Worm (Caenorhabditis elegans) whole organism, L1 larva: ENCODE results near the gene cyl-1.
A peak's percentile ranks its signal among the peaks of the same experiment; 100 is the strongest.

Source experiments
- F16B12.6 ChIP-seq: fragments of 150-350 bp; optimal IDR thresholded peaks from 2 replicates; lab custom pipeline; 2014; ENCODE audit warnings: missing biosample characterization, missing genetic modification characterization
- Y116A8C.19 ChIP-seq: sonication (generic microtip); optimal IDR thresholded peaks from 2 replicates; lab custom pipeline; 2016; ENCODE audit warnings: missing compliant biosample characterization, missing genetic modification characterization, borderline replicate concordance
- aha-1 ChIP-seq: fragments of 150-350 bp; optimal IDR thresholded peaks from 2 replicates; lab custom pipeline; 2014; ENCODE audit warnings: missing biosample characterization, missing genetic modification characterization
- aly-2 ChIP-seq: fragments of 150-350 bp; optimal IDR thresholded peaks from 2 replicates; lab custom pipeline; 2014; ENCODE audit warnings: missing biosample characterization, missing genetic modification characterization
- blmp-1 ChIP-seq: fragments of 150-350 bp; optimal IDR thresholded peaks from 2 replicates; lab custom pipeline; 2014; ENCODE audit warnings: missing biosample characterization, missing genetic modification characterization
- ceh-82 ChIP-seq, 3 experiments: fragments of 150-350 bp in 1 of 3; sonication (generic microtip) in 2 of 3; optimal IDR thresholded peaks; 2 replicates each; lab custom pipeline; 2014 to 2017; ENCODE audit warnings: missing biosample characterization in 3 of 3, missing genetic modification characterization in 3 of 3
- ces-1 ChIP-seq: fragments of 150-350 bp; optimal IDR thresholded peaks from 2 replicates; lab custom pipeline; 2014; ENCODE audit warnings: missing biosample characterization, missing genetic modification reagents, missing genetic modification characterization
- dpl-1 ChIP-seq, 3 experiments: fragments of 150-350 bp in 2 of 3; sonication (generic microtip) in 1 of 3; optimal IDR thresholded peaks; 2 replicates each; lab custom pipeline; 2014 to 2017; ENCODE audit warnings: missing biosample characterization in 3 of 3, missing genetic modification characterization in 3 of 3, missing genetic modification reagents in 3 of 3
- efl-1 ChIP-seq, 4 experiments: fragments of 150-350 bp; optimal IDR thresholded peaks in 3 of 4; peaks in 1 of 4; 1 replicate in 1 of 4; 2 replicates in 3 of 4; lab custom pipeline; 2014; ENCODE audit warnings: missing biosample characterization in 2 of 4, missing genetic modification characterization in 2 of 4, missing genetic modification reagents in 2 of 4
- egl-13 ChIP-seq: sonication (generic microtip); optimal IDR thresholded peaks from 2 replicates; lab custom pipeline; 2016; ENCODE audit warnings: missing genotype, missing genetic modification reagents, missing genetic modification characterization, missing compliant biosample characterization
- elt-2 ChIP-seq: sonication (generic microtip); optimal IDR thresholded peaks from 2 replicates; lab custom pipeline; 2016; ENCODE audit warnings: missing genetic modification characterization, mild to moderate bottlenecking, inconsistent platforms, missing compliant biosample characterization, missing genetic modification reagents
- elt-3 ChIP-seq, 6 experiments: fragments of 150-350 bp in 1 of 6; sonication (generic microtip); optimal IDR thresholded peaks; 2 replicates each; lab custom pipeline; 2017 to 2018; ENCODE audit warnings: missing biosample characterization in 6 of 6, missing genetic modification characterization in 6 of 6, inconsistent platforms in 1 of 6
- jun-1 ChIP-seq: fragments of 150-350 bp; optimal IDR thresholded peaks from 2 replicates; lab custom pipeline; 2014; ENCODE audit warnings: missing biosample characterization, missing genetic modification reagents, missing genetic modification characterization
- lin-13 ChIP-seq: fragments of 150-350 bp; optimal IDR thresholded peaks from 2 replicates; lab custom pipeline; 2014; ENCODE audit warnings: missing biosample characterization, missing genetic modification reagents, missing genetic modification characterization
- lin-14 ChIP-seq: fragments of 200-800 bp; sonication (Bioruptor generic); optimal IDR thresholded peaks from 2 replicates; lab custom pipeline; 2018; ENCODE audit warnings: mild to moderate bottlenecking, missing genetic modification characterization, moderate library complexity, missing compliant biosample characterization
- lin-35 ChIP-seq, 2 experiments: fragments of 150-350 bp; optimal IDR thresholded peaks; 2 replicates each; lab custom pipeline; 2014; ENCODE audit warnings: missing biosample characterization in 2 of 2, missing genetic modification characterization in 2 of 2, missing genetic modification reagents in 2 of 2
- lin-39 ChIP-seq: fragments of 150-350 bp; optimal IDR thresholded peaks from 2 replicates; lab custom pipeline; 2014; ENCODE audit warnings: missing biosample characterization, missing genetic modification reagents, missing genetic modification characterization
- lir-3 ChIP-seq: sonication (generic microtip); optimal IDR thresholded peaks from 2 replicates; lab custom pipeline; 2016; ENCODE audit warnings: mild to moderate bottlenecking, missing genetic modification characterization, moderate library complexity, missing compliant biosample characterization; ENCODE audit not compliant: poor library complexity
- lsy-2 ChIP-seq, 2 experiments: fragments of 150-350 bp; optimal IDR thresholded peaks; 2 replicates each; lab custom pipeline; 2014; ENCODE audit warnings: missing biosample characterization in 2 of 2, missing genetic modification characterization in 2 of 2
- mab-9 ChIP-seq: fragments of 200-800 bp; sonication (Bioruptor generic); IDR thresholded peaks from 2 replicates; pipeline ENCODE4 v1.3.6; 2022; ENCODE audit warnings: missing genetic modification reagents, missing genetic modification characterization, missing compliant biosample characterization
- mdl-1 ChIP-seq, 2 experiments: fragments of 150-350 bp; optimal IDR thresholded peaks; 2 replicates each; lab custom pipeline; 2014 to 2017; ENCODE audit warnings: missing biosample characterization in 2 of 2, missing genetic modification characterization in 2 of 2, inconsistent platforms in 1 of 2
- mef-2 ChIP-seq: fragments of 150-350 bp; optimal IDR thresholded peaks from 2 replicates; lab custom pipeline; 2014; ENCODE audit warnings: missing biosample characterization, missing genetic modification characterization
- nhr-20 ChIP-seq: sonication (generic microtip); optimal IDR thresholded peaks from 2 replicates; lab custom pipeline; 2016; ENCODE audit warnings: mild to moderate bottlenecking, missing genetic modification characterization, missing compliant biosample characterization
- nhr-28 ChIP-seq: fragments of 150-350 bp; optimal IDR thresholded peaks from 2 replicates; lab custom pipeline; 2014; ENCODE audit warnings: missing biosample characterization, missing genetic modification characterization
- nhr-47 ChIP-seq: sonication (generic microtip); optimal IDR thresholded peaks from 2 replicates; lab custom pipeline; 2016; ENCODE audit warnings: mild to moderate bottlenecking, missing genetic modification characterization, moderate library complexity, missing compliant biosample characterization
- nhr-71 ChIP-seq: sonication (generic microtip); optimal IDR thresholded peaks from 2 replicates; lab custom pipeline; 2016; ENCODE audit warnings: mild to moderate bottlenecking, missing genetic modification characterization, moderate library complexity, missing compliant biosample characterization
- nhr-76 ChIP-seq: sonication (generic microtip); optimal IDR thresholded peaks from 2 replicates; lab custom pipeline; 2017; ENCODE audit warnings: missing biosample characterization, missing genetic modification characterization
- nhr-77 ChIP-seq: fragments of 150-350 bp; optimal IDR thresholded peaks from 2 replicates; lab custom pipeline; 2014; ENCODE audit warnings: missing biosample characterization, missing genetic modification characterization
- nhr-84 ChIP-seq: sonication (generic microtip); optimal IDR thresholded peaks from 2 replicates; lab custom pipeline; 2017; ENCODE audit warnings: missing biosample characterization, missing genetic modification characterization
- nhr-85 ChIP-seq: sonication (generic microtip); peaks from one replicate; lab custom pipeline; 2016; ENCODE audit warnings: missing genetic modification characterization, inconsistent platforms, missing compliant biosample characterization
- skn-1 ChIP-seq: fragments of 150-350 bp; optimal IDR thresholded peaks from 2 replicates; lab custom pipeline; 2014; ENCODE audit warnings: missing biosample characterization, missing genetic modification characterization
- snu-23 ChIP-seq: sonication (generic microtip); optimal IDR thresholded peaks from 2 replicates; lab custom pipeline; 2016; ENCODE audit warnings: missing genetic modification characterization, missing compliant biosample characterization
- sup-37 ChIP-seq: fragments of 200-800 bp; sonication (Bioruptor generic); optimal IDR thresholded peaks from 2 replicates; lab custom pipeline; 2018; ENCODE audit warnings: mild to moderate bottlenecking, missing genetic modification characterization, missing compliant biosample characterization
- tlp-1 ChIP-seq: fragments of 150-350 bp; optimal IDR thresholded peaks from 2 replicates; lab custom pipeline; 2014; ENCODE audit warnings: missing biosample characterization, missing genetic modification characterization
- unc-130 ChIP-seq: fragments of 150-350 bp; optimal IDR thresholded peaks from 2 replicates; lab custom pipeline; 2017; ENCODE audit warnings: missing biosample characterization, missing genetic modification characterization, inconsistent platforms
- unc-30 ChIP-seq: sonication (generic microtip); optimal IDR thresholded peaks from 2 replicates; lab custom pipeline; 2017; ENCODE audit warnings: missing biosample characterization, missing genetic modification characterization
- unc-62 ChIP-seq: fragments of 150-350 bp; optimal IDR thresholded peaks from 2 replicates; lab custom pipeline; 2014; ENCODE audit warnings: missing biosample characterization, missing genetic modification reagents, missing genetic modification characterization
- unc-86 ChIP-seq: sonication (generic microtip); optimal IDR thresholded peaks from 2 replicates; lab custom pipeline; 2016; ENCODE audit warnings: missing genetic modification characterization, missing compliant biosample characterization
- xbp-1 ChIP-seq: sonication (generic microtip); optimal IDR thresholded peaks from 2 replicates; lab custom pipeline; 2016; ENCODE audit warnings: missing genetic modification characterization, missing compliant biosample characterization
- zag-1 ChIP-seq: fragments of 150-350 bp; optimal IDR thresholded peaks from 2 replicates; lab custom pipeline; 2014; ENCODE audit warnings: missing biosample characterization, missing genetic modification characterization
- zip-4 ChIP-seq: fragments of 200-800 bp; sonication (Bioruptor generic); optimal IDR thresholded peaks from 2 replicates; lab custom pipeline; 2018; ENCODE audit warnings: mild to moderate bottlenecking, missing genetic modification characterization, moderate library complexity, missing compliant biosample characterization
- ztf-11 ChIP-seq, 2 experiments: sonication (generic microtip); optimal IDR thresholded peaks; 2 replicates each; lab custom pipeline; 2016 to 2017; ENCODE audit warnings: missing genetic modification characterization in 2 of 2, missing biosample characterization in 1 of 2, missing compliant biosample characterization in 1 of 2
- ztf-4 ChIP-seq: fragments of 150-350 bp; optimal IDR thresholded peaks from 2 replicates; lab custom pipeline; 2014; ENCODE audit warnings: missing biosample characterization, missing genetic modification characterization

Gene cyl-1

ce11 chrV:12011686-12012085 is 18.2 kb upstream of the cyl-1 start (continued):
- TF ChIP-seq lin-13 (GFP tag; lab: Kevin White, UChicago): no peak
- peak; percentile 53 for TF ChIP-seq nhr-85 (tag; lab: Kevin White, UChicago)
- no peak for TF ChIP-seq zip-4
- no peak for TF ChIP-seq unc-30 (tag; lab: Kevin White, UChicago)
- peak; percentile 11 for TF ChIP-seq lin-14 (GFP tag; lab: Kevin White, UChicago)
- TF ChIP-seq F16B12.6 (tag; lab: Kevin White, UChicago): no peak
- no peak for TF ChIP-seq Y116A8C.19
- no peak for TF ChIP-seq dpl-1 (GFP tag; optimal IDR thresholded peaks at IDR 0.05; lab: Kevin White, UChicago)
- no peak for TF ChIP-seq nhr-47
- no peak for TF ChIP-seq unc-86 (tag; lab: Kevin White, UChicago)
- TF ChIP-seq mef-2 (tag; lab: Kevin White, UChicago): no peak
- TF ChIP-seq ces-1 (GFP tag; lab: Kevin White, UChicago): no peak
- TF ChIP-seq nhr-84 (tag; lab: Kevin White, UChicago): no peak
- peak; percentile 97 for TF ChIP-seq blmp-1 (tag; lab: Kevin White, UChicago)
- TF ChIP-seq ztf-4 (tag; lab: Kevin White, UChicago): no peak
- no peak for TF ChIP-seq unc-130 (tag; lab: Kevin White, UChicago)
- TF ChIP-seq snu-23: peak; percentile 10
- no peak for TF ChIP-seq elt-2 (tag; lab: Kevin White, UChicago)
- peak in 1 of 2 experiments; percentile 2 for TF ChIP-seq lin-35 (GFP tag; optimal IDR thresholded peaks at IDR 0.05; lab: Kevin White, UChicago)
- TF ChIP-seq, all 84 proteins: peak for 9

ce11 chrV:12006495-12006894 is 13.0 kb upstream of the cyl-1 start, which contains the start of gene F57F5.3:
F57F5.3 (minus strand) TSS chrV:12006595.
- TF ChIP-seq zag-1 (tag; lab: Kevin White, UChicago) (no peak), mab-9 (no peak), sup-37 (GFP tag; lab: Kevin White, UChicago) (no peak), lsy-2 (tag; optimal IDR thresholded peaks at IDR 0.05; lab: Kevin White, UChicago) (no peak), aha-1 (tag; lab: Kevin White, UChicago) (no peak), lin-39 (no peak), skn-1 (tag; lab: Kevin White, UChicago) (no peak), lin-13 (GFP tag; lab: Kevin White, UChicago) (no peak), ztf-11 (tag; optimal IDR thresholded peaks at IDR 0.05; lab: Kevin White, UChicago) (no peak), nhr-77 (tag; lab: Kevin White, UChicago) (no peak)
- TF ChIP-seq, all 84 proteins: peak for 0

ce11 chrV:12004501-12004940 is 11.0 kb upstream of the cyl-1 start:
- TF ChIP-seq aly-2: peak; percentile 71
- TF ChIP-seq jun-1 (tag; lab: Kevin White, UChicago): no peak
- peak; percentile 18 for TF ChIP-seq elt-2 (tag; lab: Kevin White, UChicago)
- TF ChIP-seq efl-1 (optimal IDR thresholded peaks at IDR 0.05; lab: Kevin White, UChicago): no peak
- peak in 1 of 2 experiments; percentile 73 for TF ChIP-seq efl-1 (GFP tag; optimal IDR thresholded peaks at IDR 0.05 in 1 of 2; lab: Kevin White, UChicago)
- TF ChIP-seq aha-1 (tag; lab: Kevin White, UChicago): no peak
- TF ChIP-seq nhr-71 (tag; lab: Kevin White, UChicago): peak; percentile 14

- TF ChIP-seq jun-1 (tag; lab: Kevin White, UChicago) (peak; percentile 36), zag-1 (tag; lab: Kevin White, UChicago) (no peak), zip-4 (no peak), ceh-82 (tag; optimal IDR thresholded peaks at IDR 0.05; lab: Kevin White, UChicago) (no peak), nhr-77 (tag; lab: Kevin White, UChicago) (no peak), lir-3 (tag; lab: Kevin White, UChicago) (no peak), elt-3 (tag; optimal IDR thresholded peaks at IDR 0.05; lab: Kevin White, UChicago) (no peak), Y116A8C.19 (no peak), nhr-20 (tag; lab: Kevin White, UChicago) (peak; percentile 22), nhr-76 (no peak), mab-9 (no peak), F16B12.6 (tag; lab: Kevin White, UChicago) (no peak), ztf-4 (tag; lab: Kevin White, UChicago) (no peak), elt-2 (tag; lab: Kevin White, UChicago) (peak; percentile 85), lin-35 (GFP tag; optimal IDR thresholded peaks at IDR 0.05; lab: Kevin White, UChicago) (peak in 1 of 2 experiments; percentile 33), efl-1 (optimal IDR thresholded peaks at IDR 0.05; lab: Kevin White, UChicago) (no peak), efl-1 (GFP tag; optimal IDR thresholded peaks at IDR 0.05 in 1 of 2; lab: Kevin White, UChicago) (peak in 1 of 2 experiments; percentile 78), egl-13 (no peak), xbp-1 (no peak), unc-62 (GFP tag; lab: Kevin White, UChicago) (no peak), mdl-1 (tag; optimal IDR thresholded peaks at IDR 0.05; lab: Kevin White, UChicago) (peak in 1 of 2 experiments; percentile 9), tlp-1 (tag; lab: Kevin White, UChicago) (no peak), nhr-28 (tag; lab: Kevin White, UChicago) (no peak), unc-130 (tag; lab: Kevin White, UChicago) (no peak), sup-37 (GFP tag; lab: Kevin White, UChicago) (no peak)
Measured at ce11 chrV:12002866-12003485, 9.5 kb upstream of the cyl-1 start, which contains the start of gene cpr-9. cpr-9 (plus strand) TSS chrV:12003053.
